Fruit fly (Drosophila melanogaster) whole organism, embryonic: ENCODE data around the gene PIG-S.

Experiments
- ATbp ChIP-seq: fragments of 200-800 bp; sonication (Bioruptor generic); optimal IDR thresholded peaks from 2 replicates; lab custom pipeline; 2017; ENCODE audit warnings: missing biosample characterization, mild to moderate bottlenecking, missing genetic modification characterization, missing genetic modification reagents
- CG12769 ChIP-seq: fragments of 200-800 bp; sonication (Bioruptor generic); optimal IDR thresholded peaks from 2 replicates; lab custom pipeline; 2019; ENCODE audit warnings: missing biosample characterization, mild to moderate bottlenecking, missing genetic modification characterization, moderate library complexity
- CG14860 ChIP-seq: fragments of 200-800 bp; sonication (Bioruptor generic); IDR thresholded peaks from 3 replicates; pipeline ENCODE4 v1.3.6; 2022; ENCODE audit warnings: missing biosample characterization, missing genetic modification characterization; ENCODE audit not compliant: partially characterized antibody
- CG16813 ChIP-seq: fragments of 200-800 bp; sonication (Bioruptor generic); IDR thresholded peaks from 3 replicates; pipeline ENCODE4 v1.3.6; 2022; ENCODE audit warnings: missing biosample characterization, missing genetic modification characterization; ENCODE audit not compliant: partially characterized antibody
- CG17186 ChIP-seq: fragments of 200-800 bp; sonication (Bioruptor generic); optimal IDR thresholded peaks from 3 replicates; lab custom pipeline; 2017; ENCODE audit warnings: missing biosample characterization, missing genetic modification reagents, missing genetic modification characterization
- CG2120 ChIP-seq: fragments of 200-800 bp; sonication (Bioruptor generic); optimal IDR thresholded peaks from 3 replicates; lab custom pipeline; 2016; ENCODE audit warnings: missing biosample characterization, missing genetic modification characterization
- CG4404 ChIP-seq: fragments of 200-800 bp; sonication (Bioruptor generic); IDR thresholded peaks from 2 replicates; pipeline ENCODE4 v1.3.6; 2022; ENCODE audit warnings: missing biosample characterization, missing genetic modification characterization
- CG4854 ChIP-seq: fragments of 200-800 bp; sonication (Bioruptor generic); optimal IDR thresholded peaks from 2 replicates; lab custom pipeline; 2016; ENCODE audit warnings: missing biosample characterization, missing genetic modification characterization, inconsistent platforms
- CG7271 ChIP-seq: fragments of 200-800 bp; sonication (Bioruptor generic); optimal IDR thresholded peaks from 2 replicates; lab custom pipeline; 2018; ENCODE audit warnings: missing biosample characterization, mild to moderate bottlenecking, missing genetic modification characterization, moderate library complexity
- CG7556 ChIP-seq: fragments of 200-800 bp; sonication (Bioruptor generic); optimal IDR thresholded peaks from 2 replicates; lab custom pipeline; 2017; ENCODE audit warnings: missing biosample characterization, mild to moderate bottlenecking, missing genetic modification characterization
- CG8089 ChIP-seq: fragments of 200-800 bp; sonication (Bioruptor generic); optimal IDR thresholded peaks from 3 replicates; lab custom pipeline; 2016; ENCODE audit warnings: missing biosample characterization, missing genetic modification characterization
- CG8290 ChIP-seq, 3 experiments: fragments of 200-800 bp; sonication (Bioruptor generic); optimal IDR thresholded peaks; 2 replicates each; lab custom pipeline; 2016 to 2019; ENCODE audit warnings: missing biosample characterization in 3 of 3, missing genetic modification characterization in 3 of 3, mild to moderate bottlenecking in 2 of 3, moderate library complexity in 1 of 3
- CG8765 ChIP-seq: fragments of 200-800 bp; sonication (Bioruptor generic); IDR thresholded peaks from 2 replicates; pipeline ENCODE4 v1.3.6; 2022; ENCODE audit warnings: missing biosample characterization, missing genetic modification characterization
- CTCF ChIP-seq: fragments of 200-800 bp; sonication (Bioruptor generic); optimal IDR thresholded peaks from 2 replicates; lab custom pipeline; 2017; ENCODE audit warnings: missing biosample characterization, mild to moderate bottlenecking, missing genetic modification characterization, moderate library complexity
- D ChIP-seq, 2 experiments: fragments of 200-800 bp in 1 of 2; fragments of >200 bp in 1 of 2; sonication (Bioruptor generic) in 1 of 2; optimal IDR thresholded peaks; 2 replicates in 1 of 2; 3 replicates in 1 of 2; lab custom pipeline; 2017; ENCODE audit warnings: mild to moderate bottlenecking in 1 of 2, missing biosample characterization in 1 of 2, missing genetic modification characterization in 1 of 2, missing genetic modification reagents in 1 of 2
- Drgx ChIP-seq: fragments of 200-800 bp; sonication (Bioruptor generic); IDR thresholded peaks from 2 replicates; pipeline ENCODE4 v1.3.6; 2022; ENCODE audit warnings: missing biosample characterization, missing genetic modification characterization
- Ets65A ChIP-seq: fragments of 200-800 bp; sonication (Bioruptor generic); peaks from one replicate; lab custom pipeline; 2016; ENCODE audit warnings: missing biosample characterization, missing genetic modification characterization
- GATAe ChIP-seq: fragments of 200-800 bp; sonication (Bioruptor generic); conservative IDR thresholded peaks from 2 replicates; pipeline ENCODE4 v1.3.6; 2022; ENCODE audit warnings: missing biosample characterization, missing genetic modification characterization
- Hr51 ChIP-seq, 2 experiments: fragments of 200-800 bp; sonication (Bioruptor generic); optimal IDR thresholded peaks; 2 replicates in 1 of 2; 3 replicates in 1 of 2; lab custom pipeline; 2016 to 2018; ENCODE audit warnings: missing biosample characterization in 2 of 2, missing genetic modification characterization in 2 of 2, mild to moderate bottlenecking in 1 of 2, moderate library complexity in 1 of 2
- Lpt ChIP-seq: fragments of >200 bp; optimal IDR thresholded peaks from 2 replicates; lab custom pipeline; 2018; ENCODE audit warnings: missing biosample characterization, missing genetic modification characterization
- Oaz ChIP-seq: fragments of 200-800 bp; sonication (Bioruptor generic); IDR thresholded peaks from 2 replicates; pipeline ENCODE4 v1.3.6; 2022; ENCODE audit warnings: missing biosample characterization, missing genetic modification characterization
- Oli ChIP-seq: fragments of 200-800 bp; sonication (Bioruptor generic); optimal IDR thresholded peaks from 2 replicates; lab custom pipeline; 2018; ENCODE audit warnings: missing biosample characterization, mild to moderate bottlenecking, missing genetic modification characterization, moderate library complexity
- PHDP ChIP-seq: fragments of 200-800 bp; sonication (Bioruptor generic); optimal IDR thresholded peaks from 3 replicates; lab custom pipeline; 2018; ENCODE audit warnings: missing biosample characterization, mild to moderate bottlenecking, missing genetic modification characterization, moderate library complexity
- Pdp1 ChIP-seq, 2 experiments: fragments of 200-800 bp; sonication (Bioruptor generic); optimal IDR thresholded peaks; 3 replicates each; lab custom pipeline; 2016; ENCODE audit warnings: missing biosample characterization in 2 of 2, missing genetic modification characterization in 2 of 2, mild to moderate bottlenecking in 1 of 2, moderate library complexity in 1 of 2
- Sry-δ ChIP-seq: fragments of 200-800 bp; sonication (Bioruptor generic); optimal IDR thresholded peaks from 2 replicates; lab custom pipeline; 2016; ENCODE audit warnings: missing biosample characterization, missing genetic modification characterization
- Ssrp ChIP-seq: fragments of 200-800 bp; sonication (Bioruptor generic); optimal IDR thresholded peaks from 2 replicates; lab custom pipeline; 2018; ENCODE audit warnings: missing biosample characterization, mild to moderate bottlenecking, missing genetic modification characterization, moderate library complexity
- chif ChIP-seq, 2 experiments: fragments of 200-800 bp; sonication (Bioruptor generic); optimal IDR thresholded peaks; 3 replicates each; lab custom pipeline; 2016; ENCODE audit warnings: missing biosample characterization in 2 of 2, missing genetic modification characterization in 2 of 2
- chinmo ChIP-seq: fragments of 200-800 bp; sonication (Bioruptor generic); IDR thresholded peaks from 4 replicates; pipeline ENCODE4 v1.3.6; 2022; ENCODE audit warnings: missing biosample characterization, missing genetic modification characterization; ENCODE audit not compliant: partially characterized antibody
- chn ChIP-seq: fragments of 200-800 bp; sonication (Bioruptor generic); optimal IDR thresholded peaks from 2 replicates; lab custom pipeline; 2016; ENCODE audit warnings: missing biosample characterization, missing genetic modification characterization
- cwo ChIP-seq: fragments of 200-800 bp; sonication (Bioruptor generic); optimal IDR thresholded peaks from 3 replicates; lab custom pipeline; 2017; ENCODE audit warnings: missing biosample characterization, missing genetic modification characterization, mild to moderate bottlenecking, moderate library complexity, missing genetic modification reagents
- dimm ChIP-seq: fragments of 200-800 bp; sonication (Bioruptor generic); IDR thresholded peaks from 2 replicates; pipeline ENCODE4 v1.3.6; 2022; ENCODE audit warnings: missing biosample characterization, missing genetic modification characterization
- esg ChIP-seq: fragments of 200-800 bp; sonication (Bioruptor generic); conservative IDR thresholded peaks from 2 replicates; pipeline ENCODE4 v1.3.6; 2022; ENCODE audit warnings: missing biosample characterization, missing genetic modification characterization
- gcm ChIP-seq: fragments of 200-800 bp; sonication (Bioruptor generic); optimal IDR thresholded peaks from 2 replicates; lab custom pipeline; 2019; ENCODE audit warnings: missing biosample characterization, mild to moderate bottlenecking, missing genetic modification characterization, moderate library complexity
- gcm2 ChIP-seq: fragments of 200-800 bp; sonication (Bioruptor generic); optimal IDR thresholded peaks from 2 replicates; lab custom pipeline; 2016; ENCODE audit warnings: missing biosample characterization, missing genetic modification characterization
- kni ChIP-seq: fragments of 200-800 bp; sonication (Bioruptor generic); optimal IDR thresholded peaks from 3 replicates; lab custom pipeline; 2017; ENCODE audit warnings: mild to moderate bottlenecking, missing biosample characterization, missing genetic modification reagents, missing genetic modification characterization
- mirr ChIP-seq: fragments of 200-800 bp; sonication (Bioruptor generic); optimal IDR thresholded peaks from 3 replicates; lab custom pipeline; 2018; ENCODE audit warnings: missing biosample characterization, mild to moderate bottlenecking, missing genetic modification characterization
- odd ChIP-seq: fragments of 200-800 bp; sonication (Bioruptor generic); optimal IDR thresholded peaks from 2 replicates; lab custom pipeline; 2017; ENCODE audit warnings: missing biosample characterization, mild to moderate bottlenecking, missing genetic modification characterization
- rib ChIP-seq: fragments of 200-800 bp; sonication (Bioruptor generic); IDR thresholded peaks from 2 replicates; pipeline ENCODE4 v1.3.6; 2022; ENCODE audit warnings: missing biosample characterization, missing genetic modification characterization
- sd ChIP-seq: fragments of 200-800 bp; sonication (Bioruptor generic); optimal IDR thresholded peaks from 3 replicates; lab custom pipeline; 2018; ENCODE audit warnings: missing biosample characterization, mild to moderate bottlenecking, missing genetic modification characterization, moderate library complexity
- sqz ChIP-seq: fragments of 200-800 bp; sonication (Bioruptor generic); optimal IDR thresholded peaks from 3 replicates; lab custom pipeline; 2018; ENCODE audit warnings: missing biosample characterization, mild to moderate bottlenecking, missing genetic modification characterization
- tio ChIP-seq: fragments of 200-800 bp; sonication (Bioruptor generic); optimal IDR thresholded peaks from 2 replicates; lab custom pipeline; 2017; ENCODE audit warnings: missing biosample characterization, missing genetic modification characterization, inconsistent platforms
- toy ChIP-seq: fragments of 200-800 bp; sonication (Bioruptor generic); IDR thresholded peaks from 2 replicates; pipeline ENCODE4 v1.3.6; 2022; ENCODE audit warnings: missing biosample characterization, missing genetic modification characterization
- ttk ChIP-seq: fragments of 200-800 bp; sonication (Bioruptor generic); IDR thresholded peaks from 2 replicates; pipeline ENCODE4 v2.1.2; 2022; ENCODE audit warnings: missing biosample characterization, missing genetic modification characterization
- vvl ChIP-seq: fragments of 200-800 bp; sonication (Bioruptor generic); IDR thresholded peaks from 2 replicates; pipeline ENCODE4 v1.3.6; 2022; ENCODE audit warnings: missing biosample characterization, missing genetic modification characterization
- wor ChIP-seq: fragments of 200-800 bp; sonication (Bioruptor generic); IDR thresholded peaks from 2 replicates; pipeline ENCODE4 v1.3.6; 2022; ENCODE audit warnings: missing biosample characterization, missing genetic modification characterization
- zen ChIP-seq: fragments of 200-800 bp; sonication (Bioruptor generic); optimal IDR thresholded peaks from 3 replicates; lab custom pipeline; 2018; ENCODE audit warnings: missing biosample characterization, mild to moderate bottlenecking, missing genetic modification characterization, moderate library complexity
- zf30C ChIP-seq: fragments of 200-800 bp; sonication (Bioruptor generic); optimal IDR thresholded peaks from 3 replicates; lab custom pipeline; 2018; ENCODE audit warnings: missing biosample characterization, mild to moderate bottlenecking, missing genetic modification characterization

The PIG-S gene

dm6 chr3R:24889303-24889892, 28.3 kb downstream of the PIG-S start (continued):
- TF ChIP-seq Ssrp (tag; lab: Kevin White, UChicago) (no peak), ATbp (GFP tag; lab: Kevin White, UChicago) (no peak), Pdp1 (GFP tag; optimal IDR thresholded peaks at IDR 0.05; lab: Kevin White, UChicago) (peak in 1 of 2 experiments; percentile 20), chif (GFP tag; optimal IDR thresholded peaks at IDR 0.05; lab: Kevin White, UChicago) (no peak), kni (GFP tag; lab: Kevin White, UChicago) (peak; percentile 29), Oli (tag; lab: Kevin White, UChicago) (no peak), CG4404 (GFP tag; lab: Robert Waterston, UW) (no peak), CG8765 (no peak), wor (GFP tag; lab: Robert Waterston, UW) (no peak), vvl (GFP tag; lab: Robert Waterston, UW) (0 out of 2 replicates have a peak, but pooled peaks have one; percentile 12), rib (GFP tag; lab: Robert Waterston, UW) (no peak), esg (GFP tag; lab: Robert Waterston, UW) (no peak), CTCF (GFP tag; lab: Kevin White, UChicago) (no peak), PHDP (tag; lab: Kevin White, UChicago) (no peak), Sry-δ (GFP tag; lab: Kevin White, UChicago) (no peak), CG8089 (GFP tag; lab: Kevin White, UChicago) (no peak), CG12769 (tag; lab: Kevin White, UChicago) (peak; percentile 74), cwo (GFP tag; lab: Kevin White, UChicago) (peak; percentile 78), CG4854 (GFP tag; lab: Kevin White, UChicago) (no peak), CG7556 (no peak), chn (GFP tag; lab: Kevin White, UChicago) (no peak), zf30C (GFP tag; lab: Kevin White, UChicago) (no peak), Hr51 (GFP tag; optimal IDR thresholded peaks at IDR 0.05; lab: Kevin White, UChicago) (no peak), tio (no peak), CG14860 (GFP tag; lab: Robert Waterston, UW) (no peak), toy (GFP tag; lab: Robert Waterston, UW) (no peak), Lpt (GFP tag; lab: Kevin White, UChicago) (no peak), dimm (GFP tag; lab: Robert Waterston, UW) (no peak), Oaz (GFP tag; lab: Robert Waterston, UW) (no peak), CG16813 (GFP tag; lab: Robert Waterston, UW) (no peak), gcm2 (GFP tag; lab: Kevin White, UChicago) (no peak), mirr (GFP tag; lab: Kevin White, UChicago) (no peak), CG2120 (GFP tag; lab: Kevin White, UChicago) (no peak), CG8290 (GFP tag; optimal IDR thresholded peaks at IDR 0.05; lab: Kevin White, UChicago) (no peak), CG8290 (tag; optimal IDR thresholded peaks at IDR 0.05; lab: Kevin White, UChicago) (no peak), sd (tag; lab: Kevin White, UChicago) (peak; percentile 96), chinmo (0 out of 4 replicates have a peak, but pooled peaks have one; percentile 70), ttk (no peak), CG17186 (GFP tag; lab: Kevin White, UChicago) (no peak), GATAe (GFP tag; lab: Robert Waterston, UW) (no peak), zen (no peak), CG7271 (no peak), odd (no peak), Drgx (GFP tag; lab: Robert Waterston, UW) (no peak), gcm (GFP tag; lab: Kevin White, UChicago) (no peak), D (optimal IDR thresholded peaks at IDR 0.05; lab: Kevin White, UChicago) (no peak), D (GFP tag; optimal IDR thresholded peaks at IDR 0.05; lab: Kevin White, UChicago) (no peak), sqz (GFP tag; lab: Kevin White, UChicago) (peak; percentile 35), Ets65A (peak; percentile 39)
